Worm (Caenorhabditis elegans) whole organism, L1 larva: Measurements from ENCODE around the gene gldi-5.

Experiments used
- blmp-1 ChIP-seq: fragments of 150-350 bp; optimal IDR thresholded peaks from 2 replicates; lab custom pipeline; 2014; ENCODE audit warnings: missing biosample characterization, missing genetic modification characterization
- egl-27 ChIP-seq, 2 experiments: fragments of 150-350 bp in 1 of 2; sonication (generic microtip); optimal IDR thresholded peaks; 3 replicates each; lab custom pipeline; 2017 to 2018; ENCODE audit warnings: missing biosample characterization in 2 of 2, missing genetic modification characterization in 2 of 2, missing genetic modification reagents in 2 of 2
- elt-3 ChIP-seq, 6 experiments: fragments of 150-350 bp in 1 of 6; sonication (generic microtip); optimal IDR thresholded peaks; 2 replicates each; lab custom pipeline; 2017 to 2018; ENCODE audit warnings: missing biosample characterization in 6 of 6, missing genetic modification characterization in 6 of 6, inconsistent platforms in 1 of 6
- lir-3 ChIP-seq: sonication (generic microtip); optimal IDR thresholded peaks from 2 replicates; lab custom pipeline; 2016; ENCODE audit warnings: mild to moderate bottlenecking, missing genetic modification characterization, moderate library complexity, missing compliant biosample characterization; ENCODE audit not compliant: poor library complexity
- nhr-11 ChIP-seq: fragments of 150-350 bp; optimal IDR thresholded peaks from 2 replicates; lab custom pipeline; 2014; ENCODE audit warnings: missing biosample characterization, missing genetic modification characterization
- nhr-20 ChIP-seq: sonication (generic microtip); optimal IDR thresholded peaks from 2 replicates; lab custom pipeline; 2016; ENCODE audit warnings: mild to moderate bottlenecking, missing genetic modification characterization, missing compliant biosample characterization
- nhr-90 ChIP-seq: sonication (generic microtip); optimal IDR thresholded peaks from 2 replicates; lab custom pipeline; 2016; ENCODE audit warnings: mild to moderate bottlenecking, missing genetic modification characterization, missing compliant biosample characterization; ENCODE audit not compliant: poor library complexity
- sptf-1 ChIP-seq: fragments of 150-350 bp; optimal IDR thresholded peaks from 2 replicates; lab custom pipeline; 2014; ENCODE audit warnings: missing biosample characterization, missing genetic modification characterization
- ztf-11 ChIP-seq, 2 experiments: sonication (generic microtip); optimal IDR thresholded peaks; 2 replicates each; lab custom pipeline; 2016 to 2017; ENCODE audit warnings: missing genetic modification characterization in 2 of 2, missing biosample characterization in 1 of 2, missing compliant biosample characterization in 1 of 2
- ztf-4 ChIP-seq: fragments of 150-350 bp; optimal IDR thresholded peaks from 2 replicates; lab custom pipeline; 2014; ENCODE audit warnings: missing biosample characterization, missing genetic modification characterization

- TF ChIP-seq sptf-1, result no peak
- no peak for TF ChIP-seq ztf-11 (tag; optimal IDR thresholded peaks at IDR 0.05; lab: Kevin White, UChicago)
- no peak for TF ChIP-seq lir-3 (tag; lab: Kevin White, UChicago)
- TF ChIP-seq blmp-1 (tag; lab: Kevin White, UChicago), result no peak
- TF ChIP-seq nhr-11, result no peak
- no peak for TF ChIP-seq egl-27 (tag; optimal IDR thresholded peaks at IDR 0.05; lab: Kevin White, UChicago)
- TF ChIP-seq ztf-4 (tag; lab: Kevin White, UChicago), result no peak
- TF ChIP-seq nhr-20, result no peak
- no peak for TF ChIP-seq elt-3 (tag; optimal IDR thresholded peaks at IDR 0.05; lab: Kevin White, UChicago)
- no peak for TF ChIP-seq nhr-90
Observed at ce11 chrIII:3729520-3729919, 3.2 kb upstream of the gldi-5 start, which contains the start of gene F34D10.9.
